Worm (Caenorhabditis elegans) whole organism, late embryonic: ENCODE measurements around the gene T14G8.6.

Experiments
- C08G9.2 ChIP-seq: sonication (generic microtip); optimal IDR thresholded peaks from 2 replicates; lab custom pipeline; 2016; ENCODE audit warnings: mild to moderate bottlenecking, missing genetic modification characterization, moderate library complexity, missing compliant biosample characterization
- C38D4.7 ChIP-seq: fragments of 200-800 bp; sonication (Bioruptor generic); optimal IDR thresholded peaks from 2 replicates; lab custom pipeline; 2018; ENCODE audit warnings: mild to moderate bottlenecking, missing genetic modification characterization, moderate library complexity, missing compliant biosample characterization
- T23F11.4 ChIP-seq: fragments of 200-800 bp; sonication (Bioruptor generic); optimal IDR thresholded peaks from 2 replicates; lab custom pipeline; 2018; ENCODE audit warnings: mild to moderate bottlenecking, missing genetic modification characterization, missing compliant biosample characterization
- ama-1 ChIP-seq: fragments of 150-350 bp; optimal IDR thresholded peaks from 2 replicates; lab custom pipeline; 2014
- ceh-2 ChIP-seq: sonication (generic microtip); optimal IDR thresholded peaks from 2 replicates; lab custom pipeline; 2016; ENCODE audit warnings: missing genotype, missing genetic modification characterization, missing compliant biosample characterization
- dmd-4 ChIP-seq: sonication (generic microtip); optimal IDR thresholded peaks from 2 replicates; lab custom pipeline; 2016; ENCODE audit warnings: borderline replicate concordance, missing genetic modification characterization, missing compliant biosample characterization
- eyg-1 ChIP-seq: sonication (generic microtip); optimal IDR thresholded peaks from 2 replicates; lab custom pipeline; 2016; ENCODE audit warnings: missing genotype, missing genetic modification characterization, missing compliant biosample characterization
- fkh-6 ChIP-seq: sonication (generic microtip); optimal IDR thresholded peaks from 2 replicates; lab custom pipeline; 2016; ENCODE audit warnings: missing genetic modification characterization, missing compliant biosample characterization
- nfya-1 ChIP-seq: sonication (generic microtip); optimal IDR thresholded peaks from 2 replicates; lab custom pipeline; 2017; ENCODE audit warnings: missing genetic modification characterization, mild to moderate bottlenecking, missing compliant biosample characterization, antibody characterized with exemption, moderate library complexity
- nhr-11 ChIP-seq: fragments of 150-350 bp; optimal IDR thresholded peaks from 2 replicates; lab custom pipeline; 2014; ENCODE audit warnings: missing biosample characterization, missing genetic modification characterization
- pax-1 ChIP-seq: fragments of 150-350 bp; optimal IDR thresholded peaks from 2 replicates; lab custom pipeline; 2014; ENCODE audit warnings: missing biosample characterization, missing genetic modification characterization
- pha-4 ChIP-seq: fragments of 150-350 bp; optimal IDR thresholded peaks from 2 replicates; lab custom pipeline; 2018; ENCODE audit warnings: missing biosample characterization, missing genetic modification reagents, missing genetic modification characterization
- tbx-2 ChIP-seq: sonication (generic microtip); optimal IDR thresholded peaks from 2 replicates; lab custom pipeline; 2016; ENCODE audit warnings: missing genetic modification characterization, missing compliant biosample characterization
- tbx-7 ChIP-seq: sonication (generic microtip); optimal IDR thresholded peaks from 2 replicates; lab custom pipeline; 2016; ENCODE audit warnings: missing genotype, missing genetic modification characterization, missing compliant biosample characterization

DNA sequence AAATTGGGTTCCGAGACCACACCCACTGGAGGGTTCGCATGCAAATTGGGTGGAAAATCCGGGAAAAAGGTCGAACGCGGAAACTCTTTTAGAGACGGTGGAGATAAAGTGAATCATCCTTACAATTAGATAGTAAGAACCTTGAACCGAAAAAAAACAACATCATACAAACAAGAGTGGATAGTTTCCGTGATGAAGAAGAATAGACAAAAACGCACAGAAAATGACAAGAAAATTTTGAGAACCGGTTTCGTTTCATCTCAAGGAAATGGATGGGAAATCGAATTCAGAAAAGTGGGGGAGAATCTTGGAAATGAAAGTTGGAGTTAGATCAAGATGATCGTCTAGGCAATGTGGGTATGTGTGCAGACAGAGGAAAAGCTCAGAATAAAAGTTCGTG, 47.3 kb downstream of the T14G8.6 start:
- TF ChIP-seq C38D4.7 (GFP tag; lab: Kevin White, UChicago) (no peak), C08G9.2 (tag; lab: Kevin White, UChicago) (no peak), nhr-11 (tag; lab: Kevin White, UChicago) (no peak), fkh-6 (no peak), pha-4 (tag; lab: Kevin White, UChicago) (no peak), T23F11.4 (GFP tag; lab: Kevin White, UChicago) (no peak), ama-1 (lab: Kevin White, UChicago) (no peak), tbx-2 (tag; lab: Kevin White, UChicago) (no peak), dmd-4 (tag; lab: Kevin White, UChicago) (no peak), eyg-1 (tag; lab: Kevin White, UChicago) (no peak), ceh-2 (tag; lab: Kevin White, UChicago) (no peak), tbx-7 (tag; lab: Kevin White, UChicago) (no peak), nfya-1 (no peak), pax-1 (no peak)
